Fruit fly (Drosophila melanogaster) whole organism: ENCODE results near the gene CG10208.

Source experiments
- EcR ChIP-seq, 2 experiments: fragments of >200 bp; optimal IDR thresholded peaks; 2 replicates each; lab custom pipeline; 2017; ENCODE audit warnings: missing biosample characterization in 2 of 2, missing genetic modification characterization in 2 of 2, missing genetic modification reagents in 2 of 2
- pan ChIP-seq: fragments of >200 bp; optimal IDR thresholded peaks from 2 replicates; lab custom pipeline; 2017
- psq ChIP-seq: fragments of >200 bp; optimal IDR thresholded peaks from 2 replicates; lab custom pipeline; 2017

- TF ChIP-seq EcR (GFP tag; optimal IDR thresholded peaks at IDR 0.05; lab: Kevin White, UChicago): no peak
- TF ChIP-seq psq (lab: Kevin White, UChicago): no peak
- peak; percentile 36 for TF ChIP-seq pan (lab: Kevin White, UChicago)
These were observed 49.0 kb upstream of the CG10208 start for dm6 chr3R:23822969-23823368.
